Worm (Caenorhabditis elegans) whole organism, L1 larva: Measurements from ENCODE around the gene T08G2.2.
A peak's percentile ranks its signal among the peaks of the same experiment; 100 is the strongest.

Experiments
- C34B4.2 ChIP-seq: sonication (generic microtip); optimal IDR thresholded peaks from 2 replicates; lab custom pipeline; 2017; ENCODE audit warnings: mild to moderate bottlenecking, missing genetic modification characterization, missing compliant biosample characterization
- F16B12.6 ChIP-seq: fragments of 150-350 bp; optimal IDR thresholded peaks from 2 replicates; lab custom pipeline; 2014; ENCODE audit warnings: missing biosample characterization, missing genetic modification characterization
- Y116A8C.19 ChIP-seq: sonication (generic microtip); optimal IDR thresholded peaks from 2 replicates; lab custom pipeline; 2016; ENCODE audit warnings: missing compliant biosample characterization, missing genetic modification characterization, borderline replicate concordance
- alr-1 ChIP-seq: fragments of 200-800 bp; sonication (Bioruptor generic); optimal IDR thresholded peaks from 2 replicates; lab custom pipeline; 2018; ENCODE audit warnings: borderline replicate concordance, mild to moderate bottlenecking, missing genetic modification characterization, missing compliant biosample characterization
- aly-2 ChIP-seq: fragments of 150-350 bp; optimal IDR thresholded peaks from 2 replicates; lab custom pipeline; 2014; ENCODE audit warnings: missing biosample characterization, missing genetic modification characterization
- ama-1 ChIP-seq: fragments of 150-350 bp; optimal IDR thresholded peaks from 2 replicates; lab custom pipeline; 2014
- blmp-1 ChIP-seq: fragments of 150-350 bp; optimal IDR thresholded peaks from 2 replicates; lab custom pipeline; 2014; ENCODE audit warnings: missing biosample characterization, missing genetic modification characterization
- dsc-1 ChIP-seq: sonication (generic microtip); optimal IDR thresholded peaks from 2 replicates; lab custom pipeline; 2016; ENCODE audit warnings: mild to moderate bottlenecking, missing genetic modification characterization, missing compliant biosample characterization
- efl-3 ChIP-seq: fragments of 200-800 bp; sonication (Bioruptor generic); optimal IDR thresholded peaks from 2 replicates; lab custom pipeline; 2018; ENCODE audit warnings: mild to moderate bottlenecking, missing genetic modification characterization, missing compliant biosample characterization
- elt-2 ChIP-seq: sonication (generic microtip); optimal IDR thresholded peaks from 2 replicates; lab custom pipeline; 2016; ENCODE audit warnings: missing genetic modification characterization, mild to moderate bottlenecking, inconsistent platforms, missing compliant biosample characterization, missing genetic modification reagents
- elt-3 ChIP-seq, 6 experiments: fragments of 150-350 bp in 1 of 6; sonication (generic microtip); optimal IDR thresholded peaks; 2 replicates each; lab custom pipeline; 2017 to 2018; ENCODE audit warnings: missing biosample characterization in 6 of 6, missing genetic modification characterization in 6 of 6, inconsistent platforms in 1 of 6
- fkh-10 ChIP-seq: sonication (generic microtip); optimal IDR thresholded peaks from 2 replicates; lab custom pipeline; 2017; ENCODE audit warnings: missing biosample characterization, missing genetic modification reagents, missing genetic modification characterization
- fkh-4 ChIP-seq: sonication (generic microtip); optimal IDR thresholded peaks from 2 replicates; lab custom pipeline; 2016; ENCODE audit warnings: missing compliant biosample characterization, missing genetic modification characterization, borderline replicate concordance
- fos-1 ChIP-seq: fragments of 150-350 bp; optimal IDR thresholded peaks from 2 replicates; lab custom pipeline; 2014; ENCODE audit warnings: missing biosample characterization, missing genetic modification characterization
- hlh-4 ChIP-seq: sonication (generic microtip); optimal IDR thresholded peaks from 2 replicates; lab custom pipeline; 2016; ENCODE audit warnings: mild to moderate bottlenecking, missing genetic modification characterization, missing compliant biosample characterization
- irx-1 ChIP-seq: sonication (generic microtip); optimal IDR thresholded peaks from 2 replicates; lab custom pipeline; 2016; ENCODE audit warnings: missing genetic modification characterization, missing compliant biosample characterization
- jun-1 ChIP-seq: fragments of 150-350 bp; optimal IDR thresholded peaks from 2 replicates; lab custom pipeline; 2014; ENCODE audit warnings: missing biosample characterization, missing genetic modification reagents, missing genetic modification characterization
- lin-14 ChIP-seq: fragments of 200-800 bp; sonication (Bioruptor generic); optimal IDR thresholded peaks from 2 replicates; lab custom pipeline; 2018; ENCODE audit warnings: mild to moderate bottlenecking, missing genetic modification characterization, moderate library complexity, missing compliant biosample characterization
- lin-15B ChIP-seq: fragments of 150-350 bp; sonication (generic microtip); optimal IDR thresholded peaks from 3 replicates; lab custom pipeline; 2014; ENCODE audit warnings: missing biosample characterization, missing genetic modification characterization
- lin-35 ChIP-seq, 2 experiments: fragments of 150-350 bp; optimal IDR thresholded peaks; 2 replicates each; lab custom pipeline; 2014; ENCODE audit warnings: missing biosample characterization in 2 of 2, missing genetic modification characterization in 2 of 2, missing genetic modification reagents in 2 of 2
- lin-39 ChIP-seq: fragments of 150-350 bp; optimal IDR thresholded peaks from 2 replicates; lab custom pipeline; 2014; ENCODE audit warnings: missing biosample characterization, missing genetic modification reagents, missing genetic modification characterization
- lsy-2 ChIP-seq, 2 experiments: fragments of 150-350 bp; optimal IDR thresholded peaks; 2 replicates each; lab custom pipeline; 2014; ENCODE audit warnings: missing biosample characterization in 2 of 2, missing genetic modification characterization in 2 of 2
- mdl-1 ChIP-seq, 2 experiments: fragments of 150-350 bp; optimal IDR thresholded peaks; 2 replicates each; lab custom pipeline; 2014 to 2017; ENCODE audit warnings: missing biosample characterization in 2 of 2, missing genetic modification characterization in 2 of 2, inconsistent platforms in 1 of 2
- mef-2 ChIP-seq: fragments of 150-350 bp; optimal IDR thresholded peaks from 2 replicates; lab custom pipeline; 2014; ENCODE audit warnings: missing biosample characterization, missing genetic modification characterization
- mep-1 ChIP-seq: fragments of 150-350 bp; optimal IDR thresholded peaks from 2 replicates; lab custom pipeline; 2014; ENCODE audit warnings: missing biosample characterization, missing genetic modification characterization
- nhr-11 ChIP-seq: fragments of 150-350 bp; optimal IDR thresholded peaks from 2 replicates; lab custom pipeline; 2014; ENCODE audit warnings: missing biosample characterization, missing genetic modification characterization
- nhr-12 ChIP-seq: sonication (generic microtip); optimal IDR thresholded peaks from 2 replicates; lab custom pipeline; 2017; ENCODE audit warnings: missing biosample characterization, missing genetic modification characterization
- nhr-19 ChIP-seq: fragments of 200-800 bp; sonication (Bioruptor generic); conservative IDR thresholded peaks from 2 replicates; pipeline ENCODE4 v1.3.6; 2022; ENCODE audit warnings: missing genetic modification characterization, missing compliant biosample characterization
- nhr-237 ChIP-seq: fragments of 150-350 bp; optimal IDR thresholded peaks from 2 replicates; lab custom pipeline; 2014; ENCODE audit warnings: missing biosample characterization, missing genetic modification characterization
- nhr-28 ChIP-seq: fragments of 150-350 bp; optimal IDR thresholded peaks from 2 replicates; lab custom pipeline; 2014; ENCODE audit warnings: missing biosample characterization, missing genetic modification characterization
- nhr-47 ChIP-seq: sonication (generic microtip); optimal IDR thresholded peaks from 2 replicates; lab custom pipeline; 2016; ENCODE audit warnings: mild to moderate bottlenecking, missing genetic modification characterization, moderate library complexity, missing compliant biosample characterization
- nhr-71 ChIP-seq: sonication (generic microtip); optimal IDR thresholded peaks from 2 replicates; lab custom pipeline; 2016; ENCODE audit warnings: mild to moderate bottlenecking, missing genetic modification characterization, moderate library complexity, missing compliant biosample characterization
- nhr-76 ChIP-seq: sonication (generic microtip); optimal IDR thresholded peaks from 2 replicates; lab custom pipeline; 2017; ENCODE audit warnings: missing biosample characterization, missing genetic modification characterization
- nhr-77 ChIP-seq: fragments of 150-350 bp; optimal IDR thresholded peaks from 2 replicates; lab custom pipeline; 2014; ENCODE audit warnings: missing biosample characterization, missing genetic modification characterization
- nhr-85 ChIP-seq: sonication (generic microtip); peaks from one replicate; lab custom pipeline; 2016; ENCODE audit warnings: missing genetic modification characterization, inconsistent platforms, missing compliant biosample characterization
- nhr-90 ChIP-seq: sonication (generic microtip); optimal IDR thresholded peaks from 2 replicates; lab custom pipeline; 2016; ENCODE audit warnings: mild to moderate bottlenecking, missing genetic modification characterization, missing compliant biosample characterization; ENCODE audit not compliant: poor library complexity
- pax-3 ChIP-seq: fragments of 200-800 bp; sonication (Bioruptor generic); optimal IDR thresholded peaks from 2 replicates; lab custom pipeline; 2018; ENCODE audit warnings: mild to moderate bottlenecking, missing genetic modification characterization, moderate library complexity, missing compliant biosample characterization
- pqm-1 ChIP-seq: sonication (generic microtip); optimal IDR thresholded peaks from 3 replicates; lab custom pipeline; 2017; ENCODE audit warnings: missing biosample characterization, missing genetic modification characterization
- skn-1 ChIP-seq: fragments of 150-350 bp; optimal IDR thresholded peaks from 2 replicates; lab custom pipeline; 2014; ENCODE audit warnings: missing biosample characterization, missing genetic modification characterization
- snpc-4 ChIP-seq: fragments of 150-350 bp; optimal IDR thresholded peaks from 2 replicates; lab custom pipeline; 2014; ENCODE audit warnings: missing biosample characterization, missing genetic modification characterization
- snu-23 ChIP-seq: sonication (generic microtip); optimal IDR thresholded peaks from 2 replicates; lab custom pipeline; 2016; ENCODE audit warnings: missing genetic modification characterization, missing compliant biosample characterization
- swsn-7 ChIP-seq: sonication (generic microtip); optimal IDR thresholded peaks from 2 replicates; lab custom pipeline; 2016; ENCODE audit warnings: missing genetic modification characterization, missing compliant biosample characterization
- tbx-2 ChIP-seq: sonication (generic microtip); optimal IDR thresholded peaks from 2 replicates; lab custom pipeline; 2016; ENCODE audit warnings: missing genetic modification characterization, missing compliant biosample characterization
- tlp-1 ChIP-seq: fragments of 150-350 bp; optimal IDR thresholded peaks from 2 replicates; lab custom pipeline; 2014; ENCODE audit warnings: missing biosample characterization, missing genetic modification characterization
- unc-130 ChIP-seq: fragments of 150-350 bp; optimal IDR thresholded peaks from 2 replicates; lab custom pipeline; 2017; ENCODE audit warnings: missing biosample characterization, missing genetic modification characterization, inconsistent platforms
- unc-62 ChIP-seq: fragments of 150-350 bp; optimal IDR thresholded peaks from 2 replicates; lab custom pipeline; 2014; ENCODE audit warnings: missing biosample characterization, missing genetic modification reagents, missing genetic modification characterization
- unc-86 ChIP-seq: sonication (generic microtip); optimal IDR thresholded peaks from 2 replicates; lab custom pipeline; 2016; ENCODE audit warnings: missing genetic modification characterization, missing compliant biosample characterization
- vab-15 ChIP-seq: sonication (generic microtip); optimal IDR thresholded peaks from 2 replicates; lab custom pipeline; 2017; ENCODE audit warnings: missing genotype, mild to moderate bottlenecking, missing genetic modification characterization, missing compliant biosample characterization
- zag-1 ChIP-seq: fragments of 150-350 bp; optimal IDR thresholded peaks from 2 replicates; lab custom pipeline; 2014; ENCODE audit warnings: missing biosample characterization, missing genetic modification characterization
- zip-4 ChIP-seq: fragments of 200-800 bp; sonication (Bioruptor generic); optimal IDR thresholded peaks from 2 replicates; lab custom pipeline; 2018; ENCODE audit warnings: mild to moderate bottlenecking, missing genetic modification characterization, moderate library complexity, missing compliant biosample characterization
- ztf-11 ChIP-seq, 2 experiments: sonication (generic microtip); optimal IDR thresholded peaks; 2 replicates each; lab custom pipeline; 2016 to 2017; ENCODE audit warnings: missing genetic modification characterization in 2 of 2, missing biosample characterization in 1 of 2, missing compliant biosample characterization in 1 of 2
- ztf-4 ChIP-seq: fragments of 150-350 bp; optimal IDR thresholded peaks from 2 replicates; lab custom pipeline; 2014; ENCODE audit warnings: missing biosample characterization, missing genetic modification characterization

T08G2.2 gene

ce11 chrX:17216178-17216577 is 7.0 kb upstream of the T08G2.2 start (continued):
- TF ChIP-seq unc-62 (GFP tag; lab: Kevin White, UChicago): no peak
- peak; percentile 65 for TF ChIP-seq snu-23 (GFP tag; lab: Kevin White, UChicago)
- TF ChIP-seq pax-3 (tag; lab: Kevin White, UChicago): no peak
- peak; percentile 64 for TF ChIP-seq nhr-19 (GFP tag; lab: Robert Waterston, UW)
- TF ChIP-seq F16B12.6 (tag; lab: Kevin White, UChicago): no peak
- TF ChIP-seq nhr-90: peak; percentile 24
- no peak for TF ChIP-seq vab-15 (tag; lab: Kevin White, UChicago)
- no peak for TF ChIP-seq ama-1 (lab: Kevin White, UChicago)
- no peak for TF ChIP-seq jun-1 (tag; lab: Kevin White, UChicago)
- TF ChIP-seq blmp-1: peak; percentile 50
- TF ChIP-seq elt-2 (tag; lab: Kevin White, UChicago): peak; percentile 39
- TF ChIP-seq dsc-1: no peak
- TF ChIP-seq lsy-2 (tag; optimal IDR thresholded peaks at IDR 0.05; lab: Kevin White, UChicago): peak in 1 of 2 experiments; percentile 29
- no peak for TF ChIP-seq ztf-11 (tag; optimal IDR thresholded peaks at IDR 0.05; lab: Kevin White, UChicago)
- no peak for TF ChIP-seq lin-15B
- no peak for TF ChIP-seq fos-1
- TF ChIP-seq tbx-2 (tag; lab: Kevin White, UChicago): no peak
- TF ChIP-seq nhr-12 (tag; lab: Kevin White, UChicago): peak; percentile 22
- peak in 1 of 2 experiments; percentile 3 for TF ChIP-seq lin-35 (GFP tag; optimal IDR thresholded peaks at IDR 0.05; lab: Kevin White, UChicago)
- no peak for TF ChIP-seq mep-1 (tag; lab: Kevin White, UChicago)
- TF ChIP-seq zip-4 (GFP tag; lab: Kevin White, UChicago): no peak
- TF ChIP-seq nhr-77 (tag; lab: Kevin White, UChicago): no peak
- no peak for TF ChIP-seq aly-2 (tag; lab: Kevin White, UChicago)
- TF ChIP-seq unc-130 (tag; lab: Kevin White, UChicago): no peak
- no peak for TF ChIP-seq snpc-4 (tag; lab: Kevin White, UChicago)
- no peak for TF ChIP-seq fkh-4 (tag; lab: Kevin White, UChicago)
- TF ChIP-seq pqm-1 (tag; lab: Kevin White, UChicago): no peak
- peak; percentile 75 for TF ChIP-seq nhr-85
- no peak for TF ChIP-seq fkh-10
- no peak for TF ChIP-seq skn-1 (tag; lab: Kevin White, UChicago)
- TF ChIP-seq zag-1 (tag; lab: Kevin White, UChicago): no peak
- TF ChIP-seq nhr-76 (tag; lab: Kevin White, UChicago): no peak
- TF ChIP-seq irx-1: no peak
- TF ChIP-seq mef-2 (tag; lab: Kevin White, UChicago): no peak
- TF ChIP-seq nhr-28 (tag; lab: Kevin White, UChicago): no peak
- no peak for TF ChIP-seq efl-3 (GFP tag; lab: Kevin White, UChicago)
- TF ChIP-seq Y116A8C.19 (tag; lab: Kevin White, UChicago): no peak
- peak in 1 of 2 experiments; percentile 60 for TF ChIP-seq mdl-1 (tag; optimal IDR thresholded peaks at IDR 0.05; lab: Kevin White, UChicago)
- peak; percentile 12 for TF ChIP-seq nhr-11 (tag; lab: Kevin White, UChicago)
- TF ChIP-seq nhr-237: no peak
- no peak for TF ChIP-seq tlp-1
- peak; percentile 34 for TF ChIP-seq ztf-4 (tag; lab: Kevin White, UChicago)
- no peak for TF ChIP-seq unc-86
- TF ChIP-seq lin-14 (GFP tag; lab: Kevin White, UChicago): peak; percentile 81
- no peak for TF ChIP-seq nhr-47
- TF ChIP-seq swsn-7 (tag; lab: Kevin White, UChicago): no peak
- no peak for TF ChIP-seq C34B4.2 (tag; lab: Kevin White, UChicago)
- peak; percentile 79 for TF ChIP-seq nhr-71 (tag; lab: Kevin White, UChicago)
- no peak for TF ChIP-seq alr-1 (tag; lab: Kevin White, UChicago)
- TF ChIP-seq elt-3 (tag; optimal IDR thresholded peaks at IDR 0.05; lab: Kevin White, UChicago): peak in 5 of 6 experiments; percentile 33 to 74 (median 64)
- no peak for TF ChIP-seq hlh-4 (tag; lab: Kevin White, UChicago)
- no peak for TF ChIP-seq lin-39 (tag; lab: Kevin White, UChicago)
- TF ChIP-seq, all 84 proteins: peak for 21
